Fruit fly (Drosophila melanogaster) whole organism, wandering third instar larva: Measurements from ENCODE around the gene CG11584.

Experiments
- Dfd ChIP-seq: fragments of >200 bp; optimal IDR thresholded peaks from 2 replicates; lab custom pipeline; 2017; ENCODE audit warnings: missing biosample characterization, missing genetic modification characterization
- Dif ChIP-seq: fragments of 200-275, 200-300 bp; sonication (Bioruptor generic); optimal IDR thresholded peaks from 2 replicates; lab custom pipeline; 2018; ENCODE audit warnings: missing biosample characterization, missing genetic modification characterization; ENCODE audit not compliant: partially characterized antibody
- GATAd ChIP-seq: sonication (Bioruptor generic); optimal IDR thresholded peaks from 2 replicates; lab custom pipeline; 2016; ENCODE audit warnings: missing biosample characterization, missing genetic modification characterization
- Hr83 ChIP-seq: fragments of 200-300 bp; sonication (Bioruptor generic); optimal IDR thresholded peaks from 2 replicates; lab custom pipeline; 2016; ENCODE audit warnings: missing biosample characterization, mild to moderate bottlenecking, missing genetic modification characterization, moderate library complexity; ENCODE audit not compliant: poor library complexity, severe bottlenecking
- Myc ChIP-seq: fragments of >200 bp; optimal IDR thresholded peaks from 2 replicates; lab custom pipeline; 2017
- OdsH ChIP-seq: fragments of 200-800 bp; sonication (Bioruptor generic); optimal IDR thresholded peaks from 2 replicates; lab custom pipeline; 2016; ENCODE audit warnings: missing biosample characterization, mild to moderate bottlenecking, missing genetic modification characterization
- Rel ChIP-seq, 2 experiments: fragments of 200-800 bp; sonication (Bioruptor generic) in 1 of 2; optimal IDR thresholded peaks; 2 replicates in 1 of 2; 3 replicates in 1 of 2; lab custom pipeline; 2016 to 2019; ENCODE audit warnings: mild to moderate bottlenecking in 2 of 2, missing biosample characterization in 2 of 2, missing genetic modification characterization in 2 of 2, moderate library complexity in 1 of 2
- br ChIP-seq: fragments of 200-800 bp; sonication (Bioruptor generic); optimal IDR thresholded peaks from 2 replicates; lab custom pipeline; 2016; ENCODE audit warnings: missing biosample characterization, missing genetic modification characterization
- brk ChIP-seq: fragments of 200-800 bp; sonication (Bioruptor generic); optimal IDR thresholded peaks from 2 replicates; lab custom pipeline; 2016; ENCODE audit warnings: missing biosample characterization, mild to moderate bottlenecking, missing genetic modification characterization
- dmrt93B ChIP-seq: fragments of 200-800 bp; sonication (Bioruptor generic); optimal IDR thresholded peaks from 2 replicates; lab custom pipeline; 2018; ENCODE audit warnings: missing biosample characterization, mild to moderate bottlenecking, missing genetic modification characterization
- h ChIP-seq: fragments of 200-800 bp; sonication (Bioruptor generic); optimal IDR thresholded peaks from 3 replicates; lab custom pipeline; 2016; ENCODE audit warnings: missing biosample characterization, mild to moderate bottlenecking, missing genetic modification characterization
- jim ChIP-seq: fragments of 175-275, 200-325 bp; sonication (Bioruptor generic); optimal IDR thresholded peaks from 2 replicates; lab custom pipeline; 2016; ENCODE audit warnings: missing biosample characterization, mild to moderate bottlenecking, missing genetic modification characterization
- lola ChIP-seq: fragments of >200 bp; optimal IDR thresholded peaks from 2 replicates; lab custom pipeline; 2017; ENCODE audit warnings: missing biosample characterization, missing genetic modification characterization
- psq ChIP-seq: fragments of 200-800 bp; sonication (Bioruptor generic); optimal IDR thresholded peaks from 3 replicates; lab custom pipeline; 2017; ENCODE audit warnings: missing biosample characterization, mild to moderate bottlenecking, missing genetic modification characterization, moderate library complexity
- tai ChIP-seq: sonication (Bioruptor generic); optimal IDR thresholded peaks from 2 replicates; lab custom pipeline; 2016; ENCODE audit warnings: missing biosample characterization, missing genetic modification characterization
- woc ChIP-seq: sonication (Bioruptor generic); optimal IDR thresholded peaks from 2 replicates; lab custom pipeline; 2016; ENCODE audit warnings: missing biosample characterization, mild to moderate bottlenecking, missing genetic modification characterization

Gene CG11584

DNA sequence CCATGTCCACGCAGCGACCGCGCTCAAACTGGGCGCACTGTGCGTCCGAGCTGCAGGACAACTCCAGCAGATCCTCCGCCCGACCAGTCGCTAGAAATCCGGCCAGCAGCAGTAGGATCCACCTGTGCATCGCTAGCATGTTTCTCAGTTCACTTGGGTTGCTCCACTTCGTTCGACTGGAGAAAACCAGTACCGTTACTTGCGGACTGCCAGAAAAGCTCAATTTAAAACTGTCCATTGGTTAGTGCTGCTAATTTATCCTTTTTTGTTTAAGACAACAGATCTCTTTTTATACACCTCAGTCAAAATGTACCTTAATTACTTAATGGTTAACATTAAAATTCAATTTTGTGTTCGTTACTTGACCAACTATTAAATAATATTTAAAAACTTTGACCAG, 44.8 kb downstream of the CG11584 start, which contains the start of gene CG11674:
CG11674 (minus strand) TSS at position 215 of the 400 bp plus-strand sequence.
- TF ChIP-seq br (GFP tag; lab: Kevin White, UChicago): no peak
- TF ChIP-seq lola (GFP tag; lab: Kevin White, UChicago): no peak
- TF ChIP-seq jim (GFP tag; lab: Kevin White, UChicago): no peak
- TF ChIP-seq Hr83: no peak
- no peak for TF ChIP-seq Dif (GFP tag; lab: Kevin White, UChicago)
- no peak for TF ChIP-seq Myc
- no peak for TF ChIP-seq Rel (GFP tag; optimal IDR thresholded peaks at IDR 0.05; lab: Kevin White, UChicago)
- TF ChIP-seq Rel (tag; optimal IDR thresholded peaks at IDR 0.05; lab: Kevin White, UChicago): no peak
- no peak for TF ChIP-seq h (GFP tag; lab: Kevin White, UChicago)
- TF ChIP-seq, all 38 proteins: peak for 0

DNA sequence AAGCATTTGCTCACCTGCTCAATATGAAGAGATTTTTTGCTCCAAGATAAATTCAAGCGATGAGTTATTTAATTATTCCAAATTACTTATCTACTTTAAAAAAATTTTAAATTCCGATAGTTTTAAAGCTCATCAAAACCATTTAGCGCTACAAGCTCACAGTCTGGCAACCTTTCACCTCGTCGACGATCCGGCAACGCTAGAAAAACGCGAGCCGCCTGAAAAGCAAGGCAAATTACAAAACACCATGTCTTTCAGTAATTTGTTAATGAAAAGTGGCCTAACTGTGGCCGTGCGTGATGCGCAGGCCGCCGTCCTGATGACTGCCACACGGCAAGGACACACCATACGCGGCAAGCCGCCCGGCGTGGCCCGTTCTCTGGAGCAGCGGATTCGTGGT, 45.3 kb downstream of the CG11584 start, which contains the start of gene mRpL38:
mRpL38 (plus strand) TSS at position 197 of the 400 bp plus-strand sequence.
- TF ChIP-seq jim (GFP tag; lab: Kevin White, UChicago) (no peak), Dfd (no peak)

DNA sequence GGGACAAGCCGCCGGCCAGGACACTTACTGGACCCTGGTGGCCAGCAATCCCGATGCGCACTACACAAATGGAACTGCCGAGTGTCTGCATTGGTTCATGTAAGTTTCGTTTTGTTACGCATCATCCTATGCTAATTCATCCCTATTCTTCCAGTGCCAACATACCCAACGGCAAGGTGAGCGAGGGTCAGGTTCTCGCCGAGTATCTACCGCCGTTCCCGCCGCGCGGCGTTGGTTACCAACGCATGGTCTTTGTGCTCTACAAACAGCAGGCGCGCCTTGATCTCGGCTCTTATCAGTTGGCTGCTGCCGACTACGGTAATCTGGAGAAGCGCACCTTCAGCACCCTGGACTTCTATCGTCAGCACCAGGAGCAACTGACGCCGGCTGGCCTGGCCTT, 46.2 kb downstream of the CG11584 start:
- TF ChIP-seq Hr83: no peak
- no peak for TF ChIP-seq dmrt93B (GFP tag; lab: Kevin White, UChicago)
- no peak for TF ChIP-seq woc (GFP tag; lab: Kevin White, UChicago)
- TF ChIP-seq tai (GFP tag; lab: Kevin White, UChicago): no peak
- no peak for TF ChIP-seq psq (GFP tag; lab: Kevin White, UChicago)
- no peak for TF ChIP-seq GATAd (GFP tag; lab: Kevin White, UChicago)
- no peak for TF ChIP-seq Dfd
- no peak for TF ChIP-seq OdsH (GFP tag; lab: Kevin White, UChicago)
- no peak for TF ChIP-seq brk (GFP tag; lab: Kevin White, UChicago)
- TF ChIP-seq, all 38 proteins: peak for 0
